Worm (Caenorhabditis elegans): ENCODE results near the gene msp-63.
"Not testable (repeated sequence)": the region's sequence is repeated elsewhere in the genome, so short reads cannot be mapped to it uniquely, and the experiment has no call there.

The msp-63 gene

DNA sequence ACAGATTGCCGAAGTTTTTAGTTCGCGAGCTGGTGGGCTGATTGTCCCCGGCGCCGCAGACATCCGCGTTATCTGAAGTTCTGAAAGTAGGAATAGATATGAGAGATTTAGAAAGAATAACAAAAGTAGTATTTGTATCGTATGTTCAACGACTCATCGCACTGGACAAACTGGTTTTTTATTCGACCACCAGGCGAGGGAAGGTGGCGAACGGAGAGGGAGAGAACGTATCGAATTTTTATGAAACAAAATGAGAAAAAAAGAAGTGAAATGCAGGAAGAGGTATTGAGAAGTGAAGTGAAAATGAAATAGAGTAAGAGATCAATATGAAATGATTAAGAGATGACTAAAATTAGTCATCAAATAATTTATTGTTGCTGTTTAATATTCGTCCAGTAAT lies 30.1 kb upstream of the msp-63 start, which contains the start of gene tbc-2:
tbc-2 (minus strand) TSS at position 80 of the 400 bp plus-strand sequence.
- TF ChIP-seq him-1 (tag; optimal IDR thresholded peaks at IDR 0.05) (no peak), dao-5 (tag; optimal IDR thresholded peaks at IDR 0.05) (no peak), W03F9.2 (tag; optimal IDR thresholded peaks at IDR 0.05) (no peak)

DNA sequence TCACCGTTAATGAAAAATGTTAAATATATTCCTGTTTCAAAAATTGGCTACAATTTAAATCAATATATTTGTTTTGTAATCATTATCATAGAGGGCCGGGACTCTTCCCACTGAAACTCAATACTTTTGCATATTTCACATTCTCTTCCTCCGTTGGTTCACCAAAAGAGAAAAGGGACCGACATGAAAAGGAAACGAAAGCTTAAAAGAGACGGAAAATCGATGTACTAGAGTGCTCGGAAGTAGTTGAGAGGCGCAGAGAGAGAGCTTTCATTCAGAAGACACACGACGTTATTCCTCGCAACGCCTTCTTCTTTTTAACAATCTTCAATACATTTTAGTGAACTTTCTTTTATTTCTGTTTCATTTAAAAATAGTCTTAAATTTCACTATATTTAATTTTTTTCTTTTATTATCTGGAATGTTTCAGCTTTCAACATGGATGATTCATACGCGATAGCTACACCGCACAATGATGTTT lies 23.1 kb upstream of the msp-63 start, which contains the start of gene ehs-1:
ehs-1 (plus strand) TSS at position 431 of the 481 bp plus-strand sequence.
- no peak for TF ChIP-seq him-1 (tag; optimal IDR thresholded peaks at IDR 0.05)
- no peak for TF ChIP-seq dao-5 (tag; optimal IDR thresholded peaks at IDR 0.05)
- TF ChIP-seq W03F9.2 (tag; optimal IDR thresholded peaks at IDR 0.05): no peak

DNA sequence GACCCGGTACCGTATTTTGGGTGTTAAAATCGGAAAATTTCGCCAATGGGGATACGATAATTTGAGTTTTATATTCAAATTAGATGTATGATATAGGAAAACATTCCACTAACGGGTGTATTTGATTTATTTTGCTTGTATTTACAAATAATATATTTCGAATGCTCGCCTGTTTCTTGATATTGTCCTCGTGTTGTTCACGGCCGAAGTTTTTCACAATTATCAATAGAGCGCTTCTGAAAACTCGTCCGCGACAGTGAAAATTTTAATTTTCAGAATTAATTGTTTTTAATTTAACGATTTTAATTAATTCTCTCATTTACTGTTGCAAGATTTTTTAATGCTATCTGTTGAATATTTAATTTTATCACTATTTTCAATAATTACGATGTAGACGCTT lies 22.4 kb upstream of the msp-63 start:
- TF ChIP-seq W03F9.2 (tag; optimal IDR thresholded peaks at IDR 0.05) (peak; percentile 61), him-1 (tag; optimal IDR thresholded peaks at IDR 0.05) (no peak)

DNA sequence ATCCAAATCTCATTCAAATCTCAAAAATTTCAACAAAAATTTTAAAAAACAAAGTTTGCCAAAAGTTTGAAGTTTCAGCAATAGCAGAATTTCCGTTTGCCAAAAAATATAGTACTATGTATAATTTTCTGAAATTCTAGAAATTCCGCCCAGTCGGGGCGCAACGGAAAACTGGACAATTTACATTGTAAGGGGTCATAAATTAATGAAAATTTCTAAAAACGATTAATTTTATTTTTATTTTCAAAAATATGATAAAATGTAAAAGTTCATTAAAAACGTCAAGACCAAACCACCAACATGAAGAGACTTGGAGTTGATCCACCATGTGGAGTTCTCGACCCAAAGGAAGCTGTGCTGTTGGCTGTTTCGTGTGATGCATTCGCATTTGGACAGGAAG lies 21.1 kb upstream of the msp-63 start, which contains the start of gene ZK1248.4:
ZK1248.4 (plus strand) TSS at position 301 of the 400 bp plus-strand sequence.
- TF ChIP-seq W03F9.2 (tag; optimal IDR thresholded peaks at IDR 0.05): no peak
- TF ChIP-seq him-1 (tag; optimal IDR thresholded peaks at IDR 0.05): no peak
- TF ChIP-seq dao-5 (tag; optimal IDR thresholded peaks at IDR 0.05): no peak

DNA sequence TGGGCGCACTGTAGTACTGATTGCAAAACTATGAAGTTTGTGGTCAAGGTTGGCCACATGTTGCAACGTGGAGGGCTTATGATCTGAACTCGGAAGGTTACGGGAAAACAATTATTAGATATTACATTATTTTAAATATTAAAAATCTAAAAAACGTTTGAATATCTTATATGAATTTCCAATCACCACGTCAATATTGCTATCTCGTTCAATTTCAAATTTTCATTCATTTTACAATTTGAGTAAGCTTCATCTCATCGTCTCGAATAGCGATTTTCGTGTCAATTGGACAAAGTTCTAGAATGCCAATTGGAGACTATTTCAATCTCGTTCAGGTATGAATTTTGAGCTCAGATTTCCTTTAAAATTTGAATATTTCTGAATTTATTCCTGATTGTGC lies 19.1 kb upstream of the msp-63 start, which contains the start of gene ZK1248.20:
ZK1248.20 (plus strand) TSS at position 301 of the 400 bp plus-strand sequence.
- TF ChIP-seq him-1 (tag; optimal IDR thresholded peaks at IDR 0.05) (no peak), W03F9.2 (tag; optimal IDR thresholded peaks at IDR 0.05) (no peak), dao-5 (tag; optimal IDR thresholded peaks at IDR 0.05) (no peak)

DNA sequence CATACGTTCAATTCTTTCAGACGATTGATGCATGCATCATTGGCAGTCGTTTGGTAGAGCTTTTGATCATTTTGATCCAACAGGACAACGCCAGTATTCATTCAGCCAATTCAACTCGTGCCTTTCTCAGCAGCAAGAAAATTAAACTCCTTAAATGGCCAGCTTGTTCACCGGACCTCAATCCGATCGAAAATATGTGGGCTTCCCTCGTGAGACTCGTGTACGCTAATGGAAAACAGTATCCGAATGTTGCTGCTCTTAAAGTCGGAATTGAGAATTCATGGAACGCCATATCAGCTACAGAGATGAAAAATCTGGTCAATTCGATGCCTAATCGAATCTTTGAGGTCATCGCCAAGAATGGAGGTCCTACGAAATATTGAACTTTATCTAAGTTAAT lies 18.1 kb upstream of the msp-63 start, which contains the start of gene wago-5:
wago-5 (minus strand) TSS at position 101 of the 400 bp plus-strand sequence.
- TF ChIP-seq W03F9.2, him-1, dao-5 (tag; optimal IDR thresholded peaks at IDR 0.05): not testable (repeated sequence)

DNA sequence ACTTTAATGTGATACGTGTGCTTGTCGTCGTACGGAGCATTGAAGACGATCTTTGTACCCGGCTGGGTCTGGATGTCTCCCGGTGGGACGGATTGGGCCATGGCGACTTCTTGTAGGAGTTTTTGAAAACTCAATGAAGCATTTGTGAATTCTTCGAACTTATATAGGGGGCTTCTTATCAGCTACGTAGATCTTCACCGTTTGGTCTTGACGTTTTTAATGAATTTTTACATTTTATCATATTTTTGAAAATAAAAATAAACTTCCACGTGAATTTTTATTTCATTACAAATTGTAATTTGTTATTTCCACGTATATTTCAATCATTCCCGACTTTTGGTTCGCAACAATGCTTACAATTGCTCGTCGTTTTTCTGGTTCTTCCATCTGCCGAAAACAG lies 13.0 kb upstream of the msp-63 start, which contains the start of the genes msp-64 and ZK1248.5:
msp-64 (minus strand) TSS at position 101 of the 400 bp plus-strand sequence.
ZK1248.5 (plus strand) TSS at position 285 of the 400 bp plus-strand sequence.
- TF ChIP-seq him-1 (tag; optimal IDR thresholded peaks at IDR 0.05) (no peak), dao-5 (tag; optimal IDR thresholded peaks at IDR 0.05) (no peak), W03F9.2 (tag; optimal IDR thresholded peaks at IDR 0.05) (no peak)

DNA sequence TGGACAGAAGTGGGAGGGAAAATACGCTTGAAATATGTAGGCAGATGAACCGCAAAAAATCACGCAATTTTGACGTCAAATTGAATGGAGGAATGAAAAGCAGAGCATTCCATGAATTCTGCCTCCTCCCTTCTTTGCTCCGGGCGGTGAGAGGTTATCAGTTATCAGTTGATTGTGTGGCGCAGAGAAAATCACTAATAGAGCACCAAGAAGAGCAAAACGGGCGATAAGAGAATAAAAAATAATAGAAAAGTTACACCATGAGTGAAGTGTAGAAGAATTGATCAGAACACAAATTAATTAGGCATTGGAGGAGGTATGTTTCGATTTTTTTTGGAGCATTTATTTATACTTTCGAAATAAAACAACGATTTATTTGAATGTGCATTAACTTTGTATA lies 9.3 kb upstream of the msp-63 start:
- TF ChIP-seq dao-5 (tag; optimal IDR thresholded peaks at IDR 0.05) (no peak), W03F9.2 (tag; optimal IDR thresholded peaks at IDR 0.05) (no peak), him-1 (tag; optimal IDR thresholded peaks at IDR 0.05) (no peak)

DNA sequence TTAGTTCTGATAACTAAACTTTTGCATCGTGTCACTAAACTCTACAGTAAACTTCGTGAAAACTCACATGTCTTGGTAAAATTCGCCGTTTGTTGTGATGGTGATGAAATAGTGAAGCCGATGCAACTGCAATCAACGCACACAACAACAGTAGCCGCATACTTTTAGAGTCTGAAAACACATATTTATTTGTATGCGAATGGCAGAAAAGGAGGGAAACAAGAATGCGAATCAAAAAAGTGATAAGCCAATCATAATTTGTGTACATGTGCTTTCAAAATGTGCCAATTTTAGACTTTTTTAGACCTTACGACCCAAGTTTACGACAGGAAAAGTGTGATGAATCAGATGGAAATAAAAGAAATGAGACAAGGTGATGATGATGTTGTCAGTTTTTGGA lies 8.1 kb upstream of the msp-63 start, which contains the start of gene K05F1.10:
K05F1.10 (minus strand) TSS at position 171 of the 400 bp plus-strand sequence.
- TF ChIP-seq him-1 (tag; optimal IDR thresholded peaks at IDR 0.05): no peak

DNA sequence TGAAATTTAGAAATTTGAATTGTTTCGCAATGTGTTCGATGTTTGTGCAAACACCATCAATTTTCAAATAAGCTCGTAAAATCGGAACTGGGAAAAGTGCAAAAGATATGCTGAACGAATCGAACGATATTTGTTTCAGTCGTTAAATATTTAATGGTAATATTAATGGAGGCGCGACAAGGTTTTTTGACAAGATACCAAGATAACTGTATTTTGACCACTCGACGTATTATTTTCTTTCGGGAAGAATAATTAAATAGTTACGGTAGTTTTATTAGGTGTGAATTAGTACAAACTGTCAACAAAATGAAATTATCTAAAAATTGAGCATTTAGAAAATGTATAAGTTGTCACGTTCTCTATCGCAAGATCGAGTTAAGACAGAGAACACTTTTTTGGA lies 7.0 kb upstream of the msp-63 start:
- no peak for TF ChIP-seq W03F9.2 (tag; optimal IDR thresholded peaks at IDR 0.05)
- TF ChIP-seq him-1 (tag; optimal IDR thresholded peaks at IDR 0.05): no peak
- TF ChIP-seq dao-5 (tag; optimal IDR thresholded peaks at IDR 0.05): no peak

DNA sequence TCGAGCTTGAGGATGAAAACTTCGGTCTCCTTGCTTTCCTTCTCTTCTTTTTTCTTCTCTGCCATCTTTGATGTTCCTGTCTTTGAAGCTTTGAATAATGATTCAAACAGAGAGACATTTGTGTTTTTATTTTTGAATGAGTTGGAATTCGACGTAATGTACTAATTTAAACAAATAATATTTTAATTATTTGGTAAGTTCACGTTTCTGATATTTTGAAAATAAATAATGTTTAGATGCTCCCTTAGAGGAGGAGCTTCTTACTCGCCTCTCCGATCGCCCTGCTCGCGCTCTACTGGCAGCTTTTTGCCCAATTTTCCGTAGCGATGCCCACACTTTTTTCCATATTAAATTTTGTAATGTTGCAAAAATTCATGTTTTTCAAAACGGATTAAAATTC lies 3.8 kb upstream of the msp-63 start, which contains the start of the genes K05F1.9 and K05F1.1:
K05F1.9 (minus strand) TSS at position 101 of the 400 bp plus-strand sequence.
K05F1.1 (plus strand) TSS at position 308 of the 400 bp plus-strand sequence.
- TF ChIP-seq him-1 (tag; optimal IDR thresholded peaks at IDR 0.05) (no peak), dao-5 (tag; optimal IDR thresholded peaks at IDR 0.05) (no peak), W03F9.2 (tag; optimal IDR thresholded peaks at IDR 0.05) (no peak)

DNA sequence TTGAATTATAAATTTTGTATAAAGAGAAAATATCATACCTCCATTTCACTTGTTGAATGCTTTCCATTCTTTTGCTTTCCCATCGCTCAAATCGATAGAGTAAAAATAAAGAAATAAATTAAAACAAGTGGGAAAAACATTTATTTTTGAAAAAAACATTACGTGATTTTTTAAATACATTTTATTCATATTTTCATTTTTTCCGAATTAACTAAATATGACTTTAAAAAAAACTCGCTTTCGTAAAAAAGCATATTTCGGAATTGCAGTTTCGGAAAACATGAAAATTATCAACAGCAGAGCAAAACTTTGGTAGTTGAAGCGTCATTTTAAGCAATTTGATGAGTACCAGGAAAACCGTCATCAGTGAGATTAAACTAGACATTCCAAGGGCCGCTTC lies 2.3 kb upstream of the msp-63 start, which contains the start of gene K05F1.8:
K05F1.8 (minus strand) TSS at position 101 of the 400 bp plus-strand sequence.
- TF ChIP-seq him-1 (tag; optimal IDR thresholded peaks at IDR 0.05): no peak
- no peak for TF ChIP-seq W03F9.2 (tag; optimal IDR thresholded peaks at IDR 0.05)
- no peak for TF ChIP-seq dao-5 (tag; optimal IDR thresholded peaks at IDR 0.05)

DNA sequence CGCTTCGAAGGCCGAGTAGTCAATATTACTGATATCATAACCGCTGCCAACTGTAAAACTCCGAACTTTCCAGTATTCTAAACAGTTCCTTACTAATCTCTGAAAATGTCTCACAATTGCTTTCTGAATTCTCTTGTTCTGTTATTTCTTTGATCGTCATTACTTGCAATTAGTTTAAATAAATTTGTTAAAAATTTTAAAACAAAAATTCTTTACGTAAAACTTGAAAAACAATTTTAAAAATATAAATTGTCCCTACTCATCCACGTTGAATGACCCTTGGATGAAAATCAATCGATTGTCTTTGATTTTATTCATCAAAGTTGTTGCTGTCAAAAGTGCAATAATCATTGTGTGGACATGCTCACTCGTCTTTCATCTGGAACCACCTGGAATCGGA lies 3.1 kb downstream of the msp-63 start, which contains the start of gene acdh-8:
acdh-8 (plus strand) TSS at position 301 of the 400 bp plus-strand sequence.
- TF ChIP-seq him-1 (tag; optimal IDR thresholded peaks at IDR 0.05) (no peak), W03F9.2 (tag; optimal IDR thresholded peaks at IDR 0.05) (no peak), dao-5 (tag; optimal IDR thresholded peaks at IDR 0.05) (no peak)

DNA sequence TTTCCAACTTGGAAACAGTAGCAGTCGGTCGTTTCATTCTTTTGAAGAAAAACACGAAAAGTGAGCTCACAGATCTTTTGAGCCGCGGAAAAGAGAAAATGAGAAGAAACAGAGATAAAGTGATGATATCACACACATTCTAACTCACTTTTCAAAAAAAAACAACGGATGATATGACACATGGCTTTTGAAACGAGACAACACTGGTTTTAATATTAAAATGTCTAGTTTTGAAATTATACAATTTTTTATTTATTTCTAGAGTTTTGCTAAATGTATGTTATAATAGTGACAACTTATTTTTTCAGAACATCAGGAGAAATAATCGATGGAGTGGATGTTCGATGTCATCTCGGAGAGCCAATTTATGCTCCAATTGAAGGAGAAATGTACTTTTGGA lies 4.8 kb downstream of the msp-63 start, which contains the start of gene K05F1.14:
K05F1.14 (minus strand) TSS at position 101 of the 400 bp plus-strand sequence.
- TF ChIP-seq him-1 (tag; optimal IDR thresholded peaks at IDR 0.05) (no peak), W03F9.2 (tag; optimal IDR thresholded peaks at IDR 0.05) (no peak), dao-5 (tag; optimal IDR thresholded peaks at IDR 0.05) (no peak)
